Worm (Caenorhabditis elegans): ENCODE measurements around the gene prx-10.
A peak's percentile ranks its signal among the peaks of the same experiment; 100 is the strongest.

The prx-10 gene

ce11 chrIII:5210269-5210668, 25.9 kb upstream of the prx-10 start:
- no peak for TF ChIP-seq sea-1 (GFP tag; conservative IDR thresholded peaks at IDR 0.05)
- no peak for TF ChIP-seq aly-1 (tag; optimal IDR thresholded peaks at IDR 0.05)
- TF ChIP-seq hnd-1 (tag; optimal IDR thresholded peaks at IDR 0.05): no peak
- no peak for TF ChIP-seq pes-1 (GFP tag; IDR thresholded peaks at IDR 0.05)
- TF ChIP-seq hmg-4 (GFP tag; optimal IDR thresholded peaks at IDR 0.05): no peak

- TF ChIP-seq sea-1 (GFP tag; conservative IDR thresholded peaks at IDR 0.05) (peak; percentile 76), hmg-4 (GFP tag; optimal IDR thresholded peaks at IDR 0.05) (peak; percentile 93), F13C5.2 (tag; optimal IDR thresholded peaks at IDR 0.05) (peak; percentile 66), hnd-1 (tag; optimal IDR thresholded peaks at IDR 0.05) (peak; percentile 26), flt-1 (GFP tag; IDR thresholded peaks at IDR 0.05) (peak; percentile 80), ets-7 (tag; optimal IDR thresholded peaks at IDR 0.05) (peak; percentile 55), tbx-37 (GFP tag; conservative IDR thresholded peaks at IDR 0.05) (peak; percentile 40), B0310.2 (tag; optimal IDR thresholded peaks at IDR 0.05) (peak; percentile 63), pes-1 (GFP tag; IDR thresholded peaks at IDR 0.05) (peak; percentile 84), ceh-13 (GFP tag; optimal IDR thresholded peaks at IDR 0.05) (peak; percentile 47), aly-1 (tag; optimal IDR thresholded peaks at IDR 0.05) (peak; percentile 90), scrt-1 (GFP tag; IDR thresholded peaks at IDR 0.05) (peak; percentile 75), hmbx-1 (tag; optimal IDR thresholded peaks at IDR 0.05) (peak; percentile 16)
These were observed 25.0 kb upstream of the prx-10 start for ce11 chrIII:5211137-5211648.

- no peak for TF ChIP-seq pes-1 (GFP tag; IDR thresholded peaks at IDR 0.05)
- TF ChIP-seq F13C5.2 (tag; optimal IDR thresholded peaks at IDR 0.05): no peak
- TF ChIP-seq aly-1 (tag; optimal IDR thresholded peaks at IDR 0.05): no peak
- TF ChIP-seq hnd-1 (tag; optimal IDR thresholded peaks at IDR 0.05): no peak
- TF ChIP-seq sea-1 (GFP tag; conservative IDR thresholded peaks at IDR 0.05): no peak
- no peak for TF ChIP-seq ama-1 (optimal IDR thresholded peaks at IDR 0.05)
- no peak for TF ChIP-seq ceh-13 (GFP tag; optimal IDR thresholded peaks at IDR 0.05)
- no peak for TF ChIP-seq ets-7 (tag; optimal IDR thresholded peaks at IDR 0.05)
- TF ChIP-seq hmbx-1 (tag; optimal IDR thresholded peaks at IDR 0.05): no peak
These were observed 22.0 kb upstream of the prx-10 start for ce11 chrIII:5214162-5214561.

- TF ChIP-seq flt-1 (GFP tag; IDR thresholded peaks at IDR 0.05): no peak
- no peak for TF ChIP-seq sea-1 (GFP tag; conservative IDR thresholded peaks at IDR 0.05)
- TF ChIP-seq ets-7 (tag; optimal IDR thresholded peaks at IDR 0.05): no peak
- TF ChIP-seq hmbx-1 (tag; optimal IDR thresholded peaks at IDR 0.05): no peak
- no peak for TF ChIP-seq B0310.2 (tag; optimal IDR thresholded peaks at IDR 0.05)
- TF ChIP-seq ama-1 (optimal IDR thresholded peaks at IDR 0.05): no peak
- no peak for TF ChIP-seq tbx-11 (GFP tag; IDR thresholded peaks at IDR 0.05)
- no peak for TF ChIP-seq aly-1 (tag; optimal IDR thresholded peaks at IDR 0.05)
These were observed 20.8 kb upstream of the prx-10 start, which contains the start of gene ZC155.4 for ce11 chrIII:5215375-5215774. Gene ZC155.4 (minus strand): TSS chrIII:5215475.

ce11 chrIII:5217511-5217910, 18.7 kb upstream of the prx-10 start, which contains the start of gene cutl-19:
Gene cutl-19 (minus strand): TSS chrIII:5217611.
- no peak for TF ChIP-seq hnd-1 (tag; optimal IDR thresholded peaks at IDR 0.05)
- no peak for TF ChIP-seq sea-1 (GFP tag; conservative IDR thresholded peaks at IDR 0.05)
- TF ChIP-seq aly-1 (tag; optimal IDR thresholded peaks at IDR 0.05): no peak
- TF ChIP-seq pes-1 (GFP tag; IDR thresholded peaks at IDR 0.05): no peak
- no peak for TF ChIP-seq B0310.2 (tag; optimal IDR thresholded peaks at IDR 0.05)
- TF ChIP-seq ama-1 (optimal IDR thresholded peaks at IDR 0.05): no peak
- TF ChIP-seq ets-7 (tag; optimal IDR thresholded peaks at IDR 0.05): no peak
- TF ChIP-seq tbx-11 (GFP tag; IDR thresholded peaks at IDR 0.05): no peak
- no peak for TF ChIP-seq ceh-13 (GFP tag; optimal IDR thresholded peaks at IDR 0.05)
- TF ChIP-seq hmbx-1 (tag; optimal IDR thresholded peaks at IDR 0.05): no peak
- no peak for TF ChIP-seq F13C5.2 (tag; optimal IDR thresholded peaks at IDR 0.05)
- no peak for TF ChIP-seq tbx-37 (GFP tag; conservative IDR thresholded peaks at IDR 0.05)
- TF ChIP-seq ceh-36 (tag; optimal IDR thresholded peaks at IDR 0.05): no peak
- no peak for TF ChIP-seq tra-4 (tag; optimal IDR thresholded peaks at IDR 0.05)
- no peak for TF ChIP-seq scrt-1 (GFP tag; IDR thresholded peaks at IDR 0.05)
- no peak for TF ChIP-seq hmg-4 (GFP tag; optimal IDR thresholded peaks at IDR 0.05)
- no peak for TF ChIP-seq flt-1 (GFP tag; IDR thresholded peaks at IDR 0.05)

ce11 chrIII:5218687-5219086, 17.5 kb upstream of the prx-10 start, which contains the start of gene ZC155.2:
Gene ZC155.2 (plus strand): TSS chrIII:5218987.
- no peak for TF ChIP-seq B0310.2 (tag; optimal IDR thresholded peaks at IDR 0.05)
- TF ChIP-seq ets-7 (tag; optimal IDR thresholded peaks at IDR 0.05): no peak
- TF ChIP-seq flt-1 (GFP tag; IDR thresholded peaks at IDR 0.05): no peak
- TF ChIP-seq pes-1 (GFP tag; IDR thresholded peaks at IDR 0.05): no peak
- no peak for TF ChIP-seq hmg-4 (GFP tag; optimal IDR thresholded peaks at IDR 0.05)
- no peak for TF ChIP-seq ama-1 (optimal IDR thresholded peaks at IDR 0.05)
- TF ChIP-seq scrt-1 (GFP tag; IDR thresholded peaks at IDR 0.05): no peak
- TF ChIP-seq tbx-37 (GFP tag; conservative IDR thresholded peaks at IDR 0.05): no peak

ce11 chrIII:5221820-5222219, 14.4 kb upstream of the prx-10 start:
- TF ChIP-seq F13C5.2 (tag; optimal IDR thresholded peaks at IDR 0.05): no peak
- no peak for TF ChIP-seq hnd-1 (tag; optimal IDR thresholded peaks at IDR 0.05)
- TF ChIP-seq tbx-37 (GFP tag; conservative IDR thresholded peaks at IDR 0.05): no peak
- TF ChIP-seq flt-1 (GFP tag; IDR thresholded peaks at IDR 0.05): no peak
- no peak for TF ChIP-seq ets-7 (tag; optimal IDR thresholded peaks at IDR 0.05)
- TF ChIP-seq ama-1 (optimal IDR thresholded peaks at IDR 0.05): no peak
- TF ChIP-seq hmbx-1 (tag; optimal IDR thresholded peaks at IDR 0.05): no peak
- no peak for TF ChIP-seq ceh-13 (GFP tag; optimal IDR thresholded peaks at IDR 0.05)
- no peak for TF ChIP-seq scrt-1 (GFP tag; IDR thresholded peaks at IDR 0.05)
- no peak for TF ChIP-seq tbx-11 (GFP tag; IDR thresholded peaks at IDR 0.05)
- TF ChIP-seq pes-1 (GFP tag; IDR thresholded peaks at IDR 0.05): no peak
- no peak for TF ChIP-seq aly-1 (tag; optimal IDR thresholded peaks at IDR 0.05)
- TF ChIP-seq ceh-36 (tag; optimal IDR thresholded peaks at IDR 0.05): no peak
- TF ChIP-seq B0310.2 (tag; optimal IDR thresholded peaks at IDR 0.05): no peak
- no peak for TF ChIP-seq sea-1 (GFP tag; conservative IDR thresholded peaks at IDR 0.05)
- TF ChIP-seq hmg-4 (GFP tag; optimal IDR thresholded peaks at IDR 0.05): no peak

- TF ChIP-seq B0310.2 (tag; optimal IDR thresholded peaks at IDR 0.05): no peak
- no peak for TF ChIP-seq tbx-37 (GFP tag; conservative IDR thresholded peaks at IDR 0.05)
- TF ChIP-seq hmg-4 (GFP tag; optimal IDR thresholded peaks at IDR 0.05): no peak
These were observed 13.4 kb upstream of the prx-10 start for ce11 chrIII:5222777-5223176.
